Worm (Caenorhabditis elegans): ENCODE measurements around the gene T24D5.1.
A peak's percentile ranks its signal among the peaks of the same experiment; 100 is the strongest.

T24D5.1 gene

DNA sequence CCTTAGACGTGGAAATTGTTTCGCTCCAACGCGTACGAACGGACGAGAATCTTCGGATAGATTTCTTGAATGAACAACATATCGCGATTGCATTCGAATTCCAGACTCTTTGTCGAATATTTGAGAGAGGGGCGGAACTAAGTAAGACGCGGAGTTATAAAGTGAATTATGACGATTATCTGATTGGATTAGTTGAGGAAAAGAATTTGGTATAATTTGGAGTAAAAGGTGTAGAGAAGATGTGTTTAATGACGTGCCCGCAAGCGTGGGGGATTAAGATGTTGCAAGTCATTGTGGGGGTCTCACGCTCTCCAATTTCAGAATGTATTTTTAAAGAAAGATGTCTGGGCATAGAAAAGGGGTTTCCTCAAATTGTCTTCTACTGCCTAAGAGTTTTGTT, 29.5 kb upstream of the T24D5.1 start (continued):
- no peak for TF ChIP-seq bed-1 (GFP tag; IDR thresholded peaks at IDR 0.05)
- TF ChIP-seq hmg-1.2 (GFP tag; IDR thresholded peaks at IDR 0.05), result no peak

DNA sequence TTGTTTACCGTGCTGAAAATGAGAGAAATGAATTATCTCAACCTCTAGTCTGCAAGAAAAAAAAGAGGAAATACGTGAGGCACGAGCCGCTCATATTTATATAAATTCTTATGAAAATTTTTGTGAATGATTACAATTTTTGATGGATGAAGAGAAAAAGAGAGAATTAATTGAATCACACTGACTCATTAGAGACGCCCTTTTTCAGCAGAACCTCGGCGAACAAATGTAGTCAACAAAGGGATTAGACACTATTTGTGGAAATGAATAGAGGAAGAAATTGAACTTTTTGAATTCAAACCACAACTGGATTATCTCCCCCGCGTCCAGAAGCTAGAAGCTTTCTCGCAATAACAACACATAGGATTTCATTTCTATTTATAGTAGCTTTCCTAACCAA, 27.8 kb upstream of the T24D5.1 start:
- TF ChIP-seq hlh-12 (tag; optimal IDR thresholded peaks at IDR 0.05) (no peak), F39B2.1 (GFP tag; IDR thresholded peaks at IDR 0.05) (no peak), bed-1 (GFP tag; IDR thresholded peaks at IDR 0.05) (no peak), attf-3 (GFP tag; conservative IDR thresholded peaks at IDR 0.05) (no peak), madf-6 (GFP tag; IDR thresholded peaks at IDR 0.05) (no peak), snpc-1.1 (tag; optimal IDR thresholded peaks at IDR 0.05; ENCODE audit: insufficient read depth) (no peak), madf-3 (GFP tag; IDR thresholded peaks at IDR 0.05) (no peak), nfya-2 (GFP tag; IDR thresholded peaks at IDR 0.05) (no peak), zim-3 (tag; optimal IDR thresholded peaks at IDR 0.05) (no peak)

DNA sequence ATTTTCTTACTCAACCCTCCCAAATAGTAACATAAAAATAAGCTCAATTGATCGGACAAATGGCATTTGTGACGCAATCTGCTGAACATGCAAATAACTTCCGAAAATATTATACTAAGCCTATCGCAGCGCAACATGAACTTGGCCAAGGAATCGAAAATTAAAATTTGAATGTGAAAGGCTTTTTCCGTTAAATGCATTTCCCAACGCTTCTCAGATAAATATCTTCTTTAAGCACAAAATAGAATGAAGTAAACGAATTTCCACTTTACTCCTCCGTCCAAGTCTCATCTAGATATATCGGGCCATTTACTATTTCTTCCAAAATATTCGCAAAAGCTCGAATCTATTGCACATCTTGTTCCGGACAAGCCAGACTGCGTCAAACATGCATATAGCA, 25.5 kb upstream of the T24D5.1 start:
- TF ChIP-seq sea-2 (GFP tag; IDR thresholded peaks at IDR 0.05) (no peak), ceh-79 (tag; optimal IDR thresholded peaks at IDR 0.05) (no peak), F39B2.1 (GFP tag; IDR thresholded peaks at IDR 0.05) (no peak), lin-54 (GFP tag; optimal IDR thresholded peaks at IDR 0.05) (no peak), hmg-20 (GFP tag; IDR thresholded peaks at IDR 0.05) (no peak), efl-1 (GFP tag; optimal IDR thresholded peaks at IDR 0.05) (no peak), tbx-9 (tag; optimal IDR thresholded peaks at IDR 0.05; ENCODE audit: borderline replicate concordance) (no peak), ama-1 (optimal IDR thresholded peaks at IDR 0.05) (no peak), ama-1 (GFP tag; optimal IDR thresholded peaks at IDR 0.05) (no peak), atf-7 (tag; optimal IDR thresholded peaks at IDR 0.05) (no peak), pbrm-1 (GFP tag; IDR thresholded peaks at IDR 0.05) (no peak), rcor-1 (GFP tag; IDR thresholded peaks at IDR 0.05) (no peak), mes-4 (tag; optimal IDR thresholded peaks at IDR 0.05) (no peak), gei-17 (GFP tag; optimal IDR thresholded peaks at IDR 0.05) (no peak), mcd-1 (GFP tag; IDR thresholded peaks at IDR 0.05) (no peak), F10E7.11 (tag; optimal IDR thresholded peaks at IDR 0.05) (no peak), hlh-26 (GFP tag; conservative IDR thresholded peaks at IDR 0.05) (no peak)

DNA sequence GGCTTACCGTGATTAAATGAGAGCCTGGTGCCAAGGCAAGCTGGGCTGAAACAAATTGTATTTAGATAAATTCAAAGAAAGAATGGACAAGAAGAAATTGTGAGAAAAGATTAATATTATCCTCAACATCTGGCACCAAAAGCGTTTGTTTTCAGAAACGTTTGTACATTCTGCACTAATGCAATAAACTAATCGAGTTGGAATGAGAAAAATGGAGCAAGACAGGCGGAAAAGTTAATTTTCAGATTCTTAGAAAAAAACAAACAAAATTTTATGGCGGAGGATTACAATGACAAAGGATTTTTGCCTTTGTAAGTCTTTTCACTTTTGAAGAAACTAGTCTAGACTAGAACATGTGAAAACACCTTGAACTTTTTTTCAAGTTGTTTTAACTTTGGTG, 22.9 kb upstream of the T24D5.1 start, which contains the start of gene npr-4:
TSS of gene npr-4 (minus strand) at position 52 of the 400 bp plus-strand sequence.
- TF ChIP-seq ztf-26 (tag; optimal IDR thresholded peaks at IDR 0.05), result no peak
- TF ChIP-seq snpc-1.1 (tag; optimal IDR thresholded peaks at IDR 0.05; ENCODE audit: insufficient read depth), result no peak
- TF ChIP-seq egrh-3 (GFP tag; IDR thresholded peaks at IDR 0.05), result no peak
- TF ChIP-seq repo-1 (tag; optimal IDR thresholded peaks at IDR 0.05), result no peak
- no peak for TF ChIP-seq let-526 (GFP tag; IDR thresholded peaks at IDR 0.05)
- TF ChIP-seq zim-3 (tag; optimal IDR thresholded peaks at IDR 0.05), result no peak
- no peak for TF ChIP-seq B0035.1 (tag; optimal IDR thresholded peaks at IDR 0.05)
- TF ChIP-seq efl-1 (GFP tag; optimal IDR thresholded peaks at IDR 0.05), result no peak

DNA sequence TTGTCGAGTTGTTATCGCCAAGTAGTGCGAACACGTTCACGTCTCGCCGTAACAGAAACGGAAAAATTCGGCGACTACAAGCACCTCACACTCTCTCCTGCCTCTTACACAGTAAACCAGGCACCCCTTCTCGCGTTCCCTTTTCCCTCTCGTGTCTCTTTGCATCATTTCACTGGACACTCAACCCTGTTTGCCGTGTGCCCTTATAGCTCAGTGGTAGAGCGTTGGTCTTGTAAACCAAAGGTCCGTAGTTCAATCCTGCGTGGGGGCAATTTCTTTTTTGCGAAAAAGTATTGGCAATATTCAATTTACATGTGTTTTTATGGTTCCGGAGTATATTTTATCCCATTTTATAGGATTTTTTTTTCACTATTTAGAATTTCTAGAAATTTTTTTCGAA, 11.0 kb upstream of the T24D5.1 start:
- TF ChIP-seq attf-3 (GFP tag; conservative IDR thresholded peaks at IDR 0.05) (peak; percentile 49), pha-4 (tag; optimal IDR thresholded peaks at IDR 0.05) (no peak), hrde-1 (tag; optimal IDR thresholded peaks at IDR 0.05; ENCODE audit: borderline replicate concordance) (peak; percentile 75), Y95B8A.8 (GFP tag; IDR thresholded peaks at IDR 0.05) (no peak), ztf-3 (GFP tag; optimal IDR thresholded peaks at IDR 0.05) (peak; percentile 53), nhr-120 (GFP tag; IDR thresholded peaks at IDR 0.05) (no peak; the same call in 1 of the 2 replicates), rpc-1 (optimal IDR thresholded peaks at IDR 0.05) (peak; percentile 98), rpc-1 (tag; optimal IDR thresholded peaks at IDR 0.05) (peak; percentile 98), die-1 (tag; optimal IDR thresholded peaks at IDR 0.05) (peak; percentile 96), unc-130 (GFP tag; optimal IDR thresholded peaks at IDR 0.05) (peak; percentile 51), ceh-79 (tag; optimal IDR thresholded peaks at IDR 0.05) (peak; percentile 45), dpff-1 (tag; optimal IDR thresholded peaks at IDR 0.05) (peak; percentile 51), ets-4 (GFP tag; optimal IDR thresholded peaks at IDR 0.05) (peak; percentile 76), F10E7.11 (tag; optimal IDR thresholded peaks at IDR 0.05) (peak; percentile 47), nhr-80 (tag; optimal IDR thresholded peaks at IDR 0.05) (peak; percentile 36), nfya-2 (GFP tag; IDR thresholded peaks at IDR 0.05) (peak; percentile 94), madf-8 (GFP tag; conservative IDR thresholded peaks at IDR 0.05) (no peak), let-526 (GFP tag; IDR thresholded peaks at IDR 0.05) (peak; percentile 85), repo-1 (tag; optimal IDR thresholded peaks at IDR 0.05) (peak; percentile 79)

Measured in whole organism, young adult.